Fruit fly (Drosophila melanogaster) Kc167 (cell line): ENCODE data around the gene Tsp.

Experiments
- Myc ChIP-seq: fragments of >200 bp; optimal IDR thresholded peaks from 2 replicates; lab custom pipeline; 2017; ENCODE audit warnings: missing external identifiers
- Sin3A ChIP-seq: fragments of >200 bp; optimal IDR thresholded peaks from 2 replicates; lab custom pipeline; 2018; ENCODE audit warnings: missing external identifiers
- h ChIP-seq: fragments of >200 bp; optimal IDR thresholded peaks from 3 replicates; lab custom pipeline; 2018; ENCODE audit warnings: missing external identifiers
- insv ChIP-seq: fragments of >200 bp; optimal IDR thresholded peaks from 3 replicates; lab custom pipeline; 2018; ENCODE audit warnings: missing external identifiers
- psq ChIP-seq: fragments of >200 bp; optimal IDR thresholded peaks from 2 replicates; lab custom pipeline; 2017; ENCODE audit warnings: missing external identifiers
- ttk ChIP-seq: sonication (Bioruptor generic); optimal IDR thresholded peaks from 2 replicates; lab custom pipeline; 2017; ENCODE audit warnings: missing external identifiers

- TF ChIP-seq Sin3A (lab: Kevin White, UChicago) (no peak), psq (lab: Kevin White, UChicago) (no peak), insv (no peak), h (lab: Kevin White, UChicago) (no peak), ttk (lab: Kevin White, UChicago) (no peak), Myc (lab: Kevin White, UChicago) (no peak)
These were observed 3.8 kb downstream of the Tsp start for dm6 chr2L:6705081-6705480.
